Worm (Caenorhabditis elegans) whole organism, L4 larva: Measurements from ENCODE around the gene Y32G9A.3.
A peak's percentile ranks its signal among the peaks of the same experiment; 100 is the strongest.

ENCODE experiments used
- R02D3.7 ChIP-seq: fragments of 150-350 bp; sonication (generic microtip); optimal IDR thresholded peaks from 3 replicates; lab custom pipeline; 2014; ENCODE audit warnings: missing biosample characterization, missing genetic modification characterization
- ZK337.2 ChIP-seq: fragments of 200-800 bp; sonication (Bioruptor generic); IDR thresholded peaks from 2 replicates; pipeline ENCODE4 v1.3.6; 2022; ENCODE audit warnings: missing genetic modification reagents, missing genetic modification characterization, missing compliant biosample characterization
- aha-1 ChIP-seq: fragments of 150-350 bp; peaks from one replicate; lab custom pipeline; 2014; ENCODE audit warnings: missing biosample characterization, missing genetic modification characterization
- ceh-32 ChIP-seq: sonication (generic microtip); optimal IDR thresholded peaks from 2 replicates; lab custom pipeline; 2016; ENCODE audit warnings: mild to moderate bottlenecking, missing genetic modification characterization, missing compliant biosample characterization; ENCODE audit not compliant: poor library complexity
- ceh-62 ChIP-seq: sonication (generic microtip); optimal IDR thresholded peaks from 2 replicates; lab custom pipeline; 2017; ENCODE audit warnings: missing biosample characterization, missing genetic modification characterization
- dmd-6 ChIP-seq: fragments of 200-800 bp; sonication (Bioruptor generic); IDR thresholded peaks from 2 replicates; pipeline ENCODE4 v1.3.6; 2022; ENCODE audit warnings: missing genetic modification reagents, missing genetic modification characterization, missing compliant biosample characterization
- dmd-8 ChIP-seq: fragments of 200-800 bp; sonication (Bioruptor generic); IDR thresholded peaks from 2 replicates; pipeline ENCODE4 v1.3.6; 2022; ENCODE audit warnings: missing genetic modification characterization, missing compliant biosample characterization
- dpl-1 ChIP-seq: fragments of 150-350 bp; optimal IDR thresholded peaks from 2 replicates; lab custom pipeline; 2014; ENCODE audit warnings: missing biosample characterization, missing genetic modification reagents, missing genetic modification characterization
- gei-8 ChIP-seq: fragments of 200-800 bp; sonication (Bioruptor generic); optimal IDR thresholded peaks from 2 replicates; lab custom pipeline; 2018; ENCODE audit warnings: mild to moderate bottlenecking, missing genetic modification characterization, missing compliant biosample characterization
- hlh-30 ChIP-seq: sonication (generic microtip); optimal IDR thresholded peaks from 2 replicates; lab custom pipeline; 2017; ENCODE audit warnings: antibody characterized with exemption, mild to moderate bottlenecking, missing genetic modification characterization, missing compliant biosample characterization; ENCODE audit not compliant: insufficient read depth
- jun-1 ChIP-seq: fragments of 150-350 bp; optimal IDR thresholded peaks from 2 replicates; lab custom pipeline; 2014; ENCODE audit warnings: missing biosample characterization, missing genetic modification reagents, missing genetic modification characterization
- lin-38 ChIP-seq: fragments of 200-800 bp; sonication (Bioruptor generic); IDR thresholded peaks from 2 replicates; pipeline ENCODE4 v1.3.6; 2022; ENCODE audit warnings: missing genetic modification reagents, missing genetic modification characterization, missing compliant biosample characterization
- lin-39 ChIP-seq: fragments of 150-350 bp; optimal IDR thresholded peaks from 2 replicates; lab custom pipeline; 2014; ENCODE audit warnings: missing biosample characterization, missing genetic modification reagents, missing genetic modification characterization
- lsy-2 ChIP-seq, 2 experiments: fragments of 150-350 bp in 1 of 2; sonication (generic microtip) in 1 of 2; optimal IDR thresholded peaks; 2 replicates each; lab custom pipeline; 2014 to 2017; ENCODE audit warnings: missing biosample characterization in 2 of 2, missing genetic modification characterization in 2 of 2
- mdt-29 ChIP-seq: fragments of 200-800 bp; sonication (Bioruptor generic); IDR thresholded peaks from 2 replicates; pipeline ENCODE4 v1.3.6; 2022; ENCODE audit warnings: missing genetic modification reagents, missing genetic modification characterization, missing compliant biosample characterization
- mes-2 ChIP-seq: sonication (generic microtip); optimal IDR thresholded peaks from 2 replicates; lab custom pipeline; 2016; ENCODE audit warnings: missing genotype, mild to moderate bottlenecking, missing genetic modification characterization, missing compliant biosample characterization; ENCODE audit not compliant: poor library complexity, severe bottlenecking
- nhr-10 ChIP-seq: fragments of 150-350 bp; optimal IDR thresholded peaks from 2 replicates; lab custom pipeline; 2014; ENCODE audit warnings: missing biosample characterization, missing genetic modification characterization
- nhr-102 ChIP-seq: sonication (generic microtip); optimal IDR thresholded peaks from 2 replicates; lab custom pipeline; 2016; ENCODE audit warnings: mild to moderate bottlenecking, missing genetic modification characterization, moderate library complexity, missing compliant biosample characterization
- nhr-28 ChIP-seq: fragments of 150-350 bp; optimal IDR thresholded peaks from 2 replicates; lab custom pipeline; 2014; ENCODE audit warnings: missing biosample characterization, missing genetic modification characterization
- nhr-6 ChIP-seq: fragments of 150-350 bp; optimal IDR thresholded peaks from 2 replicates; lab custom pipeline; 2014; ENCODE audit warnings: missing biosample characterization, missing genetic modification characterization
- php-3 ChIP-seq: fragments of 200-800 bp; sonication (Bioruptor generic); IDR thresholded peaks from 2 replicates; pipeline ENCODE4 v1.3.6; 2022; ENCODE audit warnings: missing genetic modification reagents, missing genetic modification characterization, missing compliant biosample characterization
- saeg-2 ChIP-seq: fragments of 200-800 bp; sonication (Bioruptor generic); IDR thresholded peaks from 2 replicates; pipeline ENCODE4 v1.3.6; 2022; ENCODE audit warnings: missing genetic modification reagents, missing genetic modification characterization, missing compliant biosample characterization
- sdz-12 ChIP-seq: fragments of 200-800 bp; sonication (Bioruptor generic); optimal IDR thresholded peaks from 2 replicates; lab custom pipeline; 2018; ENCODE audit warnings: mild to moderate bottlenecking, missing genetic modification characterization, missing compliant biosample characterization
- unc-39 ChIP-seq: sonication (generic microtip); optimal IDR thresholded peaks from 2 replicates; lab custom pipeline; 2017; ENCODE audit warnings: missing biosample characterization, missing genetic modification characterization
- unc-62 ChIP-seq, 3 experiments: fragments of 150-350 bp in 1 of 3; sonication (generic microtip); optimal IDR thresholded peaks in 2 of 3; peaks in 1 of 3; 1 replicate in 1 of 3; 2 replicates in 2 of 3; lab custom pipeline; 2014 to 2017; ENCODE audit warnings: missing biosample characterization in 3 of 3, missing genetic modification characterization in 3 of 3, missing genetic modification reagents in 3 of 3, missing genotype in 1 of 3

Gene Y32G9A.3

DNA sequence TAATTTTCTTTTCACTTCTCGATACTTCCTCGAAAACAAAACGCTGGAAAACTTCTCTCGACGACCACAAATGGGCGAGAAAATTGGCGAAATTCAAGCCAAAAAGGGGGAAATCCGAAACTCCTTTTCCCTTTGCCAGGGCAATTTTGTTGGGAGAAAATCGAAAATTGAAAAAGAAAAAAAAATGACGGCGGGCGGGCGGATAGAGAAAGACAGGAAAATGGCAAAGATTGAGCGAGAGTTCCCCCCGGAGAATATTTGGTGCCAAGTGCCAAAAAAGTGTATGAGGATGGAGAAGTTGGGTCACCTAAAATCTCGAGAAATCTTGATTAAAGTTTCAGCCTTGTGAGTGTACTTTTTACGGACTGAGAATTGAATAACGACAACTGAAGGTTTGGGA is 22.9 kb upstream of the Y32G9A.3 start:
- TF ChIP-seq unc-39 (tag; lab: Kevin White, UChicago): no peak
- TF ChIP-seq nhr-102 (tag; lab: Kevin White, UChicago): no peak
- peak; percentile 92 for TF ChIP-seq aha-1 (tag; lab: Kevin White, UChicago)
- no peak for TF ChIP-seq ceh-62 (tag; lab: Kevin White, UChicago)
- TF ChIP-seq, all 104 proteins: peak for 1

DNA sequence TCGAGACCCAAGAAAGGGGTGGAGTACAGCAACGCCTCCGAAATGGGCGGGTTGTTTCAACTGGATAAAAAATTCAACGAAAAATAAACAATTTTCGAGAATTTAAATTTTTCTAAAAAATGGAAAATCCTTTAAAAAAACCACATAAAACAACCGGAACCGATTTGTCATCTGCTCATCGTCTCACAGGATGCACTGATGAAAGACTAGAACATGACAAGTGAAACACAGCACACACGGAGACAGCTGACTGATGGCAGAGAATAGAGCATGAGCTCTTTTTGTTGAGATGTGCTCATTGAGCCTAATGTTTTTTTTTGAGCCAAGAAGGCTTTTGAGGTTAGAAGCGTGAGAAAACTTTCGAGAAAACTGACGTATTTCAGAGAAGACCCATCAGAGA is 21.2 kb upstream of the Y32G9A.3 start:
- peak in 1 of 2 experiments; percentile 6 for TF ChIP-seq lsy-2 (tag; optimal IDR thresholded peaks at IDR 0.05; lab: Kevin White, UChicago)
- TF ChIP-seq unc-62 (GFP tag; optimal IDR thresholded peaks at IDR 0.05 in 1 of 2; lab: Kevin White, UChicago): peak in 1 of 2 experiments; percentile 66
- no peak for TF ChIP-seq unc-62 (tag; optimal IDR thresholded peaks at IDR 0.05; lab: Kevin White, UChicago)
- no peak for TF ChIP-seq lin-39
- TF ChIP-seq lin-38 (GFP tag; lab: Robert Waterston, UW): no peak
- peak; percentile 59 for TF ChIP-seq hlh-30
- peak; percentile 32 for TF ChIP-seq aha-1 (tag; lab: Kevin White, UChicago)
- TF ChIP-seq dmd-6 (GFP tag; lab: Robert Waterston, UW): 0 out of 2 replicates have a peak, but pooled peaks have one; percentile 15

DNA sequence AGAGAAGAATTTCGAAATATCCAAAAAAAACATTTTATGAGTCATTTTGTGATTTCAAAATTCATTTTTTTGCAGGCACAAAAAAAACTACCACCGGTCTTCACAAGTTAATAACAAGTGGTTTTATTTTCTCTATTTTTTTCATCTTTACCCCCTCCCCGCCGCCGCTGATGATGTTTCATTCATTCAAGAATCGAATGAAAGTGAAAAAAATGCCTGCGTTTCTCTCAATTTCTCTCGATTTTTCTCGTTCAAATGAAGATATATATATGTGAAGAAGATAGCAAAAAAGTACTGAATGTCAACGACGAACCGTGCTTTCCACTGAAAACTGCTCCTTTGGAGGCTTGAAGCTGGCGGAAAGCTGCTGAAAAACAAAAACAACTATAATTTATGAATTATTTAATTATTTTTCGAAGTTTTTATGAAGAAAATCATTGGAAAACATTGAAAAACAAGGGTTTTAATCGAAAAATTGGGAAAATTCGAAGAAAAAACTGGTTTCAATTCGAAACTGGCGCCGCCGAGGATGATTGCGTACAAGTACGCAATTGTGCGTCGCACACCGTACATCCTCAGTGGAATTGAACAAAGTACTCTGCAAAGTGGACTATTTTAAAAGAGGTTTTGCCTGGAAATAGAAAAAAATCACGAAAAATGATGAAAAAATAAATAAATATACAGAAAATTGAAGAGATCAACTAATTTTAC is 18.5 kb upstream of the Y32G9A.3 start, which contains the start of gene zig-11:
zig-11 (minus strand) TSS at position 373 of the 711 bp plus-strand sequence.
- TF ChIP-seq lsy-2 (tag; optimal IDR thresholded peaks at IDR 0.05; lab: Kevin White, UChicago) (peak in 1 of 2 experiments; percentile 84), gei-8 (GFP tag; lab: Kevin White, UChicago) (no peak), ZK337.2 (no peak), nhr-28 (tag; lab: Kevin White, UChicago) (peak; percentile 9), dmd-8 (GFP tag; lab: Robert Waterston, UW) (no peak), mes-2 (tag; lab: Kevin White, UChicago) (peak; percentile 25), aha-1 (tag; lab: Kevin White, UChicago) (peak; percentile 72), dmd-6 (GFP tag; lab: Robert Waterston, UW) (no peak), nhr-6 (tag; lab: Kevin White, UChicago) (peak; percentile 46), php-3 (GFP tag; lab: Robert Waterston, UW) (no peak), dpl-1 (GFP tag; lab: Kevin White, UChicago) (peak; percentile 73)

DNA sequence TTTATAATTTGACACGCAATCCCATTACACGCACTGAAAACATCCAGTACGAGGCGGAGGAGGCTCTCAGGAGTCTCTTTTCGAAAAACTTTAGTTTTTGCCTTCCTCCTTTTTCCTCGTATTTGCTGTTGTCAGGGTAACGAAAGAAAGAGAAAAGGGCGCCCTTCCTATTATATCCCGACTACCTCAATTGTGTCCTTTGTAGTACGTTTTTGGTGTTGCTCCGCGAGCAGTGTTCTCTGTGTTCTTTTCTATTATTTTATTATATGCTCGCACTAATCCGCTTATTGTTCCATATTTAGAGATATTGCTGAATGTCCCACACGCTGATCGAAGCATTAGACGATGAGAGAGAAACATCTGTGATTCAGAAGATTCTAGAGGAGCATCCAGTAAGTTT is 15.7 kb upstream of the Y32G9A.3 start, which contains the start of gene nphp-2:
nphp-2 (plus strand) TSS at position 301 of the 400 bp plus-strand sequence.
- TF ChIP-seq dmd-8 (GFP tag; lab: Robert Waterston, UW): no peak
- no peak for TF ChIP-seq mes-2 (tag; lab: Kevin White, UChicago)
- TF ChIP-seq ceh-32: no peak
- no peak for TF ChIP-seq saeg-2 (GFP tag; lab: Robert Waterston, UW)

DNA sequence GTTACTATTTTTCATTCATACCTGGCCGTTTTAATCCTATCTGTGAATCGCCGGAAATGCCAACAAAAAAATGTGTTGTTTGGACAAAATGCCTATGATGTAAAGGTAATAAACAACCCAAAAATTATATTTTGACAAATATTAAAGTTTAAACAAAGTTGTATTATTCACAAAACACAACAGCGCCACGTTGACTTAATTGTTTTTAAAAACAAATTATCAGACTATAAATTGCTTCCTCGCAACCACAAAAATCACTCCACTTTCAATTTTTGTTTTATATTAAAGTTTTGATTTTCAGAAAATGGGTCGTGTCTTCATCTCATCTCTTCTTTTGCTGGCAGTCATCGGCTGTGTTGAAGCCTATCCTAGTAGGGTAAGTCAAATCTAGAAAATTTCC is 3.9 kb upstream of the Y32G9A.3 start, which contains the start of gene Y32G9A.5:
Y32G9A.5 (plus strand) TSS at position 301 of the 400 bp plus-strand sequence.
- TF ChIP-seq R02D3.7 (tag; lab: Kevin White, UChicago) (no peak), sdz-12 (GFP tag; lab: Kevin White, UChicago) (no peak), saeg-2 (GFP tag; lab: Robert Waterston, UW) (no peak), nhr-10 (tag; lab: Kevin White, UChicago) (no peak), php-3 (GFP tag; lab: Robert Waterston, UW) (no peak)

DNA sequence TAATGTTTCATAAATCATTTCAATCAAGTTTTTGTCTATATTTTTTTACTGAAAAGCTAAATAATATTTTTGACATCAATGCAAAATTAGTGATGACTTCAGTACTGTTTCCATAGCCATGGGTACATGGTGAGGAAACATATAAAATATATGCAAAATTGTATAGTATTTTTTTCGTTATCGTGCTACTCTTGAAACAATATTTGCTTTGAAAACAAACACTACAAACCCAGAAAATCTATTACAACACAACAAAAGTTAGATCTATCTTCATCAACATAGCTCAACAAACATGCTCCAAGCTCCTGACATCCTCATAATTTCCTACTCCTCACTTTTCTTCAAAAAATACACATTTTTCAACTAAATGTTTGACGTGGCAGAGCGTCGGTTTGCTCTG is 2.7 kb upstream of the Y32G9A.3 start, which contains the start of gene srp-3:
srp-3 (plus strand) TSS at position 301 of the 400 bp plus-strand sequence.
- TF ChIP-seq mdt-29 (GFP tag; lab: Robert Waterston, UW): no peak
- peak; percentile 13 for TF ChIP-seq aha-1 (tag; lab: Kevin White, UChicago)
- no peak for TF ChIP-seq jun-1 (tag; lab: Kevin White, UChicago)
- TF ChIP-seq dmd-6 (GFP tag; lab: Robert Waterston, UW): no peak
- no peak for TF ChIP-seq dmd-8 (GFP tag; lab: Robert Waterston, UW)
